Fruit fly (Drosophila melanogaster): ENCODE results near the gene CG10041.

dm6 chr3R:12379708-12380107 is 27.8 kb upstream of the CG10041 start, which contains the start of gene GstD8:
- TF ChIP-seq CG8478 (optimal IDR thresholded peaks at IDR 0.05) (no peak), CTCF (optimal IDR thresholded peaks at IDR 0.05) (no peak)
